Fruit fly (Drosophila melanogaster): ENCODE results near the gene RhoGAP68F.

RhoGAP68F gene

dm6 chr3L:12090898-12091685, 47.6 kb upstream of the RhoGAP68F start (continued):
- TF ChIP-seq tna (GFP tag; IDR thresholded peaks at IDR 0.05; ENCODE audit: partially characterized antibody) (no peak), pnt (GFP tag; optimal IDR thresholded peaks at IDR 0.05) (no peak), CG8281 (tag; optimal IDR thresholded peaks at IDR 0.05) (peak; percentile 24), rib (GFP tag; IDR thresholded peaks at IDR 0.05) (0 out of 2 replicates have a peak, but pooled peaks have one; percentile 69), E2f2 (GFP tag; IDR thresholded peaks at IDR 0.05) (0 out of 2 replicates have a peak, but pooled peaks have one; percentile 6), knrl (GFP tag; IDR thresholded peaks at IDR 0.05; ENCODE audit: partially characterized antibody) (no peak), dati (GFP tag; IDR thresholded peaks at IDR 0.05) (no peak), fd64A (GFP tag; optimal IDR thresholded peaks at IDR 0.05) (no peak), so (GFP tag; IDR thresholded peaks at IDR 0.05) (peak; percentile 48; the same call in 1 of the 3 replicates), CG1603 (tag; optimal IDR thresholded peaks at IDR 0.05) (peak; percentile 17), Drgx (GFP tag; IDR thresholded peaks at IDR 0.05) (peak; percentile 38; the same call in 1 of the 2 replicates), Fer2 (tag; optimal IDR thresholded peaks at IDR 0.05) (no peak)

- TF ChIP-seq tin (GFP tag; optimal IDR thresholded peaks at IDR 0.05): no peak
- no peak for TF ChIP-seq stwl (tag; optimal IDR thresholded peaks at IDR 0.05)
- TF ChIP-seq prd (optimal IDR thresholded peaks at IDR 0.05): no peak
- TF ChIP-seq prd (GFP tag; IDR thresholded peaks at IDR 0.05): 0 out of 3 replicates have a peak, but pooled peaks have one; percentile 14
- no peak for TF ChIP-seq CG6689 (GFP tag; IDR thresholded peaks at IDR 0.05)
- TF ChIP-seq ab (GFP tag; optimal IDR thresholded peaks at IDR 0.05): no peak
- no peak for TF ChIP-seq tup (GFP tag; optimal IDR thresholded peaks at IDR 0.05)
- peak; percentile 89 for TF ChIP-seq sr (GFP tag; IDR thresholded peaks at IDR 0.05)
- TF ChIP-seq ato (GFP tag; IDR thresholded peaks at IDR 0.05; ENCODE audit: partially characterized antibody): no peak
- TF ChIP-seq CG2202 (tag; optimal IDR thresholded peaks at IDR 0.05): no peak
- peak; percentile 62 for TF ChIP-seq abd-A (tag; optimal IDR thresholded peaks at IDR 0.05)
- TF ChIP-seq Dp (GFP tag; optimal IDR thresholded peaks at IDR 0.05): no peak
- no peak for TF ChIP-seq CG12236 (GFP tag; optimal IDR thresholded peaks at IDR 0.05)
- no peak for TF ChIP-seq CG15696 (tag; optimal IDR thresholded peaks at IDR 0.05)
- TF ChIP-seq Vsx1 (GFP tag; optimal IDR thresholded peaks at IDR 0.05): no peak
- TF ChIP-seq Med (GFP tag): peak; percentile 64
- no peak for TF ChIP-seq Mad (GFP tag; optimal IDR thresholded peaks at IDR 0.05)
- no peak for TF ChIP-seq CG4820 (GFP tag; optimal IDR thresholded peaks at IDR 0.05)
- TF ChIP-seq cwo (GFP tag; optimal IDR thresholded peaks at IDR 0.05): peak; percentile 48
- TF ChIP-seq fru (optimal IDR thresholded peaks at IDR 0.05): no peak
- peak; percentile 28 for TF ChIP-seq CG12769 (tag; optimal IDR thresholded peaks at IDR 0.05)
- TF ChIP-seq Hr3 (GFP tag; optimal IDR thresholded peaks at IDR 0.05): no peak
- TF ChIP-seq CG15011 (GFP tag; optimal IDR thresholded peaks at IDR 0.05): no peak
- no peak for TF ChIP-seq Ets97D (GFP tag; optimal IDR thresholded peaks at IDR 0.05)
- no peak for TF ChIP-seq CG15073 (GFP tag; optimal IDR thresholded peaks at IDR 0.05)
- TF ChIP-seq mirr (GFP tag; optimal IDR thresholded peaks at IDR 0.05): no peak
- TF ChIP-seq sens (GFP tag): no peak
- TF ChIP-seq CG10366 (GFP tag; IDR thresholded peaks at IDR 0.05): no peak
- no peak for TF ChIP-seq B-H1 (GFP tag; IDR thresholded peaks at IDR 0.05)
- no peak for TF ChIP-seq CG14710 (tag; optimal IDR thresholded peaks at IDR 0.05)
- TF ChIP-seq chn (GFP tag; optimal IDR thresholded peaks at IDR 0.05): no peak
- TF ChIP-seq sima (GFP tag; optimal IDR thresholded peaks at IDR 0.05): no peak
- no peak for TF ChIP-seq Fer3 (tag; optimal IDR thresholded peaks at IDR 0.05)
- TF ChIP-seq Lpt (GFP tag; optimal IDR thresholded peaks at IDR 0.05): no peak
- no peak for TF ChIP-seq Aef1 (GFP tag; IDR thresholded peaks at IDR 0.05)
- no peak for TF ChIP-seq Poxn (GFP tag; IDR thresholded peaks at IDR 0.05)
- TF ChIP-seq ci (GFP tag; IDR thresholded peaks at IDR 0.05): no peak
- no peak for TF ChIP-seq CG8388 (GFP tag; optimal IDR thresholded peaks at IDR 0.05)
Observed at dm6 chr3L:12092860-12093359, 45.8 kb upstream of the RhoGAP68F start.

Measured in whole organism, embryonic.